Worm (Caenorhabditis elegans) whole organism, L1 larva: ENCODE data around the gene Y113G7B.27.

ENCODE experiments used
- Y116A8C.19 ChIP-seq: sonication (generic microtip); optimal IDR thresholded peaks from 2 replicates; lab custom pipeline; 2016; ENCODE audit warnings: missing compliant biosample characterization, missing genetic modification characterization, borderline replicate concordance
- aha-1 ChIP-seq: fragments of 150-350 bp; optimal IDR thresholded peaks from 2 replicates; lab custom pipeline; 2014; ENCODE audit warnings: missing biosample characterization, missing genetic modification characterization
- alr-1 ChIP-seq: fragments of 200-800 bp; sonication (Bioruptor generic); optimal IDR thresholded peaks from 2 replicates; lab custom pipeline; 2018; ENCODE audit warnings: borderline replicate concordance, mild to moderate bottlenecking, missing genetic modification characterization, missing compliant biosample characterization
- ceh-63 ChIP-seq: fragments of 200-800 bp; sonication (Bioruptor generic); optimal IDR thresholded peaks from 2 replicates; lab custom pipeline; 2018; ENCODE audit warnings: mild to moderate bottlenecking, missing genetic modification characterization, missing compliant biosample characterization
- ceh-82 ChIP-seq, 3 experiments: fragments of 150-350 bp in 1 of 3; sonication (generic microtip) in 2 of 3; optimal IDR thresholded peaks; 2 replicates each; lab custom pipeline; 2014 to 2017; ENCODE audit warnings: missing biosample characterization in 3 of 3, missing genetic modification characterization in 3 of 3
- ceh-90 ChIP-seq: sonication (generic microtip); optimal IDR thresholded peaks from 2 replicates; lab custom pipeline; 2016; ENCODE audit warnings: missing genetic modification characterization, missing compliant biosample characterization
- ces-1 ChIP-seq: fragments of 150-350 bp; optimal IDR thresholded peaks from 2 replicates; lab custom pipeline; 2014; ENCODE audit warnings: missing biosample characterization, missing genetic modification reagents, missing genetic modification characterization
- dpl-1 ChIP-seq, 3 experiments: fragments of 150-350 bp in 2 of 3; sonication (generic microtip) in 1 of 3; optimal IDR thresholded peaks; 2 replicates each; lab custom pipeline; 2014 to 2017; ENCODE audit warnings: missing biosample characterization in 3 of 3, missing genetic modification characterization in 3 of 3, missing genetic modification reagents in 3 of 3
- efl-1 ChIP-seq, 4 experiments: fragments of 150-350 bp; optimal IDR thresholded peaks in 3 of 4; peaks in 1 of 4; 1 replicate in 1 of 4; 2 replicates in 3 of 4; lab custom pipeline; 2014; ENCODE audit warnings: missing biosample characterization in 2 of 4, missing genetic modification characterization in 2 of 4, missing genetic modification reagents in 2 of 4
- efl-3 ChIP-seq: fragments of 200-800 bp; sonication (Bioruptor generic); optimal IDR thresholded peaks from 2 replicates; lab custom pipeline; 2018; ENCODE audit warnings: mild to moderate bottlenecking, missing genetic modification characterization, missing compliant biosample characterization
- egl-27 ChIP-seq, 2 experiments: fragments of 150-350 bp in 1 of 2; sonication (generic microtip); optimal IDR thresholded peaks; 3 replicates each; lab custom pipeline; 2017 to 2018; ENCODE audit warnings: missing biosample characterization in 2 of 2, missing genetic modification characterization in 2 of 2, missing genetic modification reagents in 2 of 2
- fkh-10 ChIP-seq: sonication (generic microtip); optimal IDR thresholded peaks from 2 replicates; lab custom pipeline; 2017; ENCODE audit warnings: missing biosample characterization, missing genetic modification reagents, missing genetic modification characterization
- fkh-4 ChIP-seq: sonication (generic microtip); optimal IDR thresholded peaks from 2 replicates; lab custom pipeline; 2016; ENCODE audit warnings: missing compliant biosample characterization, missing genetic modification characterization, borderline replicate concordance
- fkh-8 ChIP-seq: sonication (generic microtip); optimal IDR thresholded peaks from 2 replicates; lab custom pipeline; 2016; ENCODE audit warnings: mild to moderate bottlenecking, missing genetic modification characterization, missing compliant biosample characterization
- fos-1 ChIP-seq: fragments of 150-350 bp; optimal IDR thresholded peaks from 2 replicates; lab custom pipeline; 2014; ENCODE audit warnings: missing biosample characterization, missing genetic modification characterization
- grh-1 ChIP-seq: fragments of 200-800 bp; sonication (Bioruptor generic); IDR thresholded peaks from 2 replicates; pipeline ENCODE4 v1.3.6; 2022; ENCODE audit warnings: missing genetic modification reagents, missing genetic modification characterization, missing compliant biosample characterization
- hlh-17 ChIP-seq: fragments of 200-800 bp; sonication (Bioruptor generic); optimal IDR thresholded peaks from 2 replicates; lab custom pipeline; 2018; ENCODE audit warnings: missing genetic modification characterization, mild to moderate bottlenecking, missing compliant biosample characterization, moderate library complexity, borderline replicate concordance
- hlh-4 ChIP-seq: sonication (generic microtip); optimal IDR thresholded peaks from 2 replicates; lab custom pipeline; 2016; ENCODE audit warnings: mild to moderate bottlenecking, missing genetic modification characterization, missing compliant biosample characterization
- hpl-2 ChIP-seq: fragments of 150-350 bp; optimal IDR thresholded peaks from 2 replicates; lab custom pipeline; 2014; ENCODE audit warnings: missing biosample characterization, missing genetic modification reagents, missing genetic modification characterization
- lin-13 ChIP-seq: fragments of 150-350 bp; optimal IDR thresholded peaks from 2 replicates; lab custom pipeline; 2014; ENCODE audit warnings: missing biosample characterization, missing genetic modification reagents, missing genetic modification characterization
- lsy-2 ChIP-seq, 2 experiments: fragments of 150-350 bp; optimal IDR thresholded peaks; 2 replicates each; lab custom pipeline; 2014; ENCODE audit warnings: missing biosample characterization in 2 of 2, missing genetic modification characterization in 2 of 2
- mef-2 ChIP-seq: fragments of 150-350 bp; optimal IDR thresholded peaks from 2 replicates; lab custom pipeline; 2014; ENCODE audit warnings: missing biosample characterization, missing genetic modification characterization
- mep-1 ChIP-seq: fragments of 150-350 bp; optimal IDR thresholded peaks from 2 replicates; lab custom pipeline; 2014; ENCODE audit warnings: missing biosample characterization, missing genetic modification characterization
- nhr-12 ChIP-seq: sonication (generic microtip); optimal IDR thresholded peaks from 2 replicates; lab custom pipeline; 2017; ENCODE audit warnings: missing biosample characterization, missing genetic modification characterization
- nhr-237 ChIP-seq: fragments of 150-350 bp; optimal IDR thresholded peaks from 2 replicates; lab custom pipeline; 2014; ENCODE audit warnings: missing biosample characterization, missing genetic modification characterization
- nhr-47 ChIP-seq: sonication (generic microtip); optimal IDR thresholded peaks from 2 replicates; lab custom pipeline; 2016; ENCODE audit warnings: mild to moderate bottlenecking, missing genetic modification characterization, moderate library complexity, missing compliant biosample characterization
- nhr-84 ChIP-seq: sonication (generic microtip); optimal IDR thresholded peaks from 2 replicates; lab custom pipeline; 2017; ENCODE audit warnings: missing biosample characterization, missing genetic modification characterization
- nhr-85 ChIP-seq: sonication (generic microtip); peaks from one replicate; lab custom pipeline; 2016; ENCODE audit warnings: missing genetic modification characterization, inconsistent platforms, missing compliant biosample characterization
- pag-3 ChIP-seq: sonication (generic microtip); optimal IDR thresholded peaks from 2 replicates; lab custom pipeline; 2017; ENCODE audit warnings: missing genetic modification characterization, mild to moderate bottlenecking, missing compliant biosample characterization, antibody characterized with exemption, borderline replicate concordance; ENCODE audit not compliant: insufficient read depth
- pax-3 ChIP-seq: fragments of 200-800 bp; sonication (Bioruptor generic); optimal IDR thresholded peaks from 2 replicates; lab custom pipeline; 2018; ENCODE audit warnings: mild to moderate bottlenecking, missing genetic modification characterization, moderate library complexity, missing compliant biosample characterization
- skn-1 ChIP-seq: fragments of 150-350 bp; optimal IDR thresholded peaks from 2 replicates; lab custom pipeline; 2014; ENCODE audit warnings: missing biosample characterization, missing genetic modification characterization
- snpc-4 ChIP-seq: fragments of 150-350 bp; optimal IDR thresholded peaks from 2 replicates; lab custom pipeline; 2014; ENCODE audit warnings: missing biosample characterization, missing genetic modification characterization
- sptf-1 ChIP-seq: fragments of 150-350 bp; optimal IDR thresholded peaks from 2 replicates; lab custom pipeline; 2014; ENCODE audit warnings: missing biosample characterization, missing genetic modification characterization
- sup-37 ChIP-seq: fragments of 200-800 bp; sonication (Bioruptor generic); optimal IDR thresholded peaks from 2 replicates; lab custom pipeline; 2018; ENCODE audit warnings: mild to moderate bottlenecking, missing genetic modification characterization, missing compliant biosample characterization
- tbx-2 ChIP-seq: sonication (generic microtip); optimal IDR thresholded peaks from 2 replicates; lab custom pipeline; 2016; ENCODE audit warnings: missing genetic modification characterization, missing compliant biosample characterization
- unc-30 ChIP-seq: sonication (generic microtip); optimal IDR thresholded peaks from 2 replicates; lab custom pipeline; 2017; ENCODE audit warnings: missing biosample characterization, missing genetic modification characterization
- unc-62 ChIP-seq: fragments of 150-350 bp; optimal IDR thresholded peaks from 2 replicates; lab custom pipeline; 2014; ENCODE audit warnings: missing biosample characterization, missing genetic modification reagents, missing genetic modification characterization
- vab-15 ChIP-seq: sonication (generic microtip); optimal IDR thresholded peaks from 2 replicates; lab custom pipeline; 2017; ENCODE audit warnings: missing genotype, mild to moderate bottlenecking, missing genetic modification characterization, missing compliant biosample characterization
- ztf-4 ChIP-seq: fragments of 150-350 bp; optimal IDR thresholded peaks from 2 replicates; lab custom pipeline; 2014; ENCODE audit warnings: missing biosample characterization, missing genetic modification characterization

Y113G7B.27 gene

ce11 chrV:20206086-20206485 is 13.5 kb downstream of the Y113G7B.27 start, which contains the start of the genes fbxb-59 and srbc-34:
TSS of gene fbxb-59 (minus strand) at chrV:20206186.
TSS of gene srbc-34 (plus strand) at chrV:20206318.
- TF ChIP-seq mef-2 (no peak), mep-1 (no peak), snpc-4 (no peak), fkh-10 (no peak), alr-1 (tag; lab: Kevin White, UChicago) (no peak), aha-1 (no peak), sup-37 (GFP tag; lab: Kevin White, UChicago) (no peak), sptf-1 (tag; lab: Kevin White, UChicago) (no peak), dpl-1 (GFP tag; optimal IDR thresholded peaks at IDR 0.05; lab: Kevin White, UChicago) (no peak), fkh-4 (tag; lab: Kevin White, UChicago) (no peak), efl-1 (optimal IDR thresholded peaks at IDR 0.05; lab: Kevin White, UChicago) (no peak), efl-1 (GFP tag; optimal IDR thresholded peaks at IDR 0.05 in 1 of 2; lab: Kevin White, UChicago) (no peak), hlh-4 (no peak), skn-1 (tag; lab: Kevin White, UChicago) (no peak)

- no peak for TF ChIP-seq ceh-63 (GFP tag; lab: Kevin White, UChicago)
- TF ChIP-seq Y116A8C.19 (tag; lab: Kevin White, UChicago): no peak
- TF ChIP-seq unc-30 (tag; lab: Kevin White, UChicago): no peak
- TF ChIP-seq nhr-12 (tag; lab: Kevin White, UChicago): no peak
- no peak for TF ChIP-seq skn-1 (tag; lab: Kevin White, UChicago)
- TF ChIP-seq lsy-2 (tag; optimal IDR thresholded peaks at IDR 0.05; lab: Kevin White, UChicago): no peak
- TF ChIP-seq nhr-47 (tag; lab: Kevin White, UChicago): no peak
- TF ChIP-seq dpl-1 (GFP tag; optimal IDR thresholded peaks at IDR 0.05; lab: Kevin White, UChicago): no peak
- no peak for TF ChIP-seq hpl-2 (GFP tag; lab: Kevin White, UChicago)
- TF ChIP-seq pax-3 (tag; lab: Kevin White, UChicago): no peak
- no peak for TF ChIP-seq nhr-237 (tag; lab: Kevin White, UChicago)
- TF ChIP-seq egl-27 (tag; optimal IDR thresholded peaks at IDR 0.05; lab: Kevin White, UChicago): no peak
- TF ChIP-seq mef-2: no peak
- no peak for TF ChIP-seq fkh-10
- no peak for TF ChIP-seq fos-1 (tag; lab: Kevin White, UChicago)
- no peak for TF ChIP-seq pag-3 (tag; lab: Kevin White, UChicago)
- TF ChIP-seq ztf-4 (tag; lab: Kevin White, UChicago): no peak
- TF ChIP-seq vab-15 (tag; lab: Kevin White, UChicago): no peak
- no peak for TF ChIP-seq tbx-2 (tag; lab: Kevin White, UChicago)
- TF ChIP-seq hlh-17 (GFP tag; lab: Kevin White, UChicago): no peak
These were observed 20.0 kb downstream of the Y113G7B.27 start, which contains the start of gene Y113G7B.12 for ce11 chrV:20212584-20212983. TSS of gene Y113G7B.12 (minus strand) at chrV:20212684.

- TF ChIP-seq nhr-84 (tag; lab: Kevin White, UChicago) (no peak), nhr-85 (peak; percentile 17)
These were observed 20.5 kb downstream of the Y113G7B.27 start for ce11 chrV:20213097-20213496.

- TF ChIP-seq fkh-8 (no peak), lin-13 (no peak), ces-1 (GFP tag; lab: Kevin White, UChicago) (no peak), pax-3 (tag; lab: Kevin White, UChicago) (no peak), fkh-10 (no peak), alr-1 (tag; lab: Kevin White, UChicago) (no peak), egl-27 (tag; optimal IDR thresholded peaks at IDR 0.05; lab: Kevin White, UChicago) (no peak), ceh-82 (tag; optimal IDR thresholded peaks at IDR 0.05; lab: Kevin White, UChicago) (no peak), dpl-1 (GFP tag; optimal IDR thresholded peaks at IDR 0.05; lab: Kevin White, UChicago) (no peak), efl-3 (GFP tag; lab: Kevin White, UChicago) (no peak), ceh-90 (tag; lab: Kevin White, UChicago) (no peak), unc-62 (no peak), grh-1 (GFP tag; lab: Robert Waterston, UW) (no peak)
These were observed 22.6 kb downstream of the Y113G7B.27 start, which contains the start of gene Y113G7B.11 for ce11 chrV:20215197-20215596. TSS of gene Y113G7B.11 (minus strand) at chrV:20215297.
